Worm (Caenorhabditis elegans) whole organism, young adult: ENCODE measurements around the gene cni-1.

Experiments used
- F49E8.2 ChIP-seq: sonication (generic microtip); optimal IDR thresholded peaks from 3 replicates; lab custom pipeline; 2017; ENCODE audit warnings: missing genetic modification characterization, mild to moderate bottlenecking, missing compliant biosample characterization, antibody characterized with exemption, moderate library complexity; ENCODE audit not compliant: insufficient read depth
- ceh-27 ChIP-seq: fragments of 200-800 bp; sonication (Bioruptor generic); optimal IDR thresholded peaks from 2 replicates; lab custom pipeline; 2018; ENCODE audit warnings: mild to moderate bottlenecking, missing genetic modification characterization, moderate library complexity, missing compliant biosample characterization
- nfyb-1 ChIP-seq: fragments of 200-800 bp; sonication (Bioruptor generic); IDR thresholded peaks from 2 replicates; pipeline ENCODE4 v1.3.6; 2022; ENCODE audit warnings: missing genetic modification reagents, missing genetic modification characterization, missing compliant biosample characterization
- pbrm-1 ChIP-seq: fragments of 200-800 bp; sonication (Bioruptor generic); IDR thresholded peaks from 2 replicates; pipeline ENCODE4 v1.3.6; 2022; ENCODE audit warnings: missing genetic modification reagents, missing genetic modification characterization, missing compliant biosample characterization
- repo-1 ChIP-seq: sonication (generic microtip); optimal IDR thresholded peaks from 2 replicates; lab custom pipeline; 2017; ENCODE audit warnings: mild to moderate bottlenecking, missing genetic modification characterization, missing compliant biosample characterization
- sea-2 ChIP-seq: fragments of 200-800 bp; sonication (Bioruptor generic); IDR thresholded peaks from 2 replicates; pipeline ENCODE4 v1.3.6; 2022; ENCODE audit warnings: missing genetic modification characterization, missing compliant biosample characterization

- TF ChIP-seq sea-2 (GFP tag; lab: Robert Waterston, UW), result no peak
- TF ChIP-seq repo-1 (tag; lab: Kevin White, UChicago), result no peak
- no peak for TF ChIP-seq nfyb-1
- no peak for TF ChIP-seq F49E8.2 (tag; lab: Kevin White, UChicago)
- TF ChIP-seq pbrm-1 (GFP tag; lab: Robert Waterston, UW), result no peak
- no peak for TF ChIP-seq ceh-27 (GFP tag; lab: Kevin White, UChicago)
Observed at ce11 chrV:13152575-13152974, 27.6 kb upstream of the cni-1 start, which contains the start of gene noca-1.
